Worm (Caenorhabditis elegans) whole organism, L4 larva: Measurements from ENCODE around the gene clec-1.

Experiments used
- daf-16 ChIP-seq, 3 experiments: sonication (generic microtip); optimal IDR thresholded peaks; 2 replicates each; lab custom pipeline; 2016 to 2017; ENCODE audit warnings: missing genetic modification characterization in 3 of 3, missing genetic modification reagents in 3 of 3, mild to moderate bottlenecking in 2 of 3, missing compliant biosample characterization in 2 of 3, missing biosample characterization in 1 of 3, moderate library complexity in 1 of 3
- lir-3 ChIP-seq: sonication (generic microtip); optimal IDR thresholded peaks from 2 replicates; lab custom pipeline; 2016; ENCODE audit warnings: mild to moderate bottlenecking, missing genetic modification characterization, missing compliant biosample characterization
- nhr-11 ChIP-seq: fragments of 150-350 bp; optimal IDR thresholded peaks from 2 replicates; lab custom pipeline; 2014; ENCODE audit warnings: missing biosample characterization, missing genetic modification characterization
- nhr-41 ChIP-seq: fragments of 200-800 bp; sonication (Bioruptor generic); IDR thresholded peaks from 2 replicates; pipeline ENCODE4 v1.3.6; 2022; ENCODE audit warnings: missing genetic modification reagents, missing genetic modification characterization, missing compliant biosample characterization
- snpc-4 ChIP-seq: fragments of 150-350 bp; optimal IDR thresholded peaks from 2 replicates; lab custom pipeline; 2014; ENCODE audit warnings: missing biosample characterization, missing genetic modification characterization

DNA sequence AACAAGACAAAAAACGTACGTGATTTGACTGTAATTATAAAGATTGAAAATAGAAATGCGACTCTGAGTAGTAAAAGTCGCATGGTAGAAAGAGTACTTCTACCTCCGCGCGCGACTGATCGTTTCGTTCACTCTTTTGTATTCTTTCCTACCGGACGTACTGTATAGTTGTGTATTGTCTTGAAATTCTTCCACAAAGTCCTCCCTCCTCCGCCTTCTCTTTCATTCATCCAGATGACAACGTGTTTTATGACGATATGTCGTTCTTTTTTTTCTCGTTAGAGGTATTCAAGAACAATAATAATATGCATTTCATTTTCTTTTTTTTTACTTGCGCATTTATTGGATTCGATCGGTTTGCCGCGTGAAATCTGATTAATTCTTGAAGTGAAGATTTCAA lies 26.5 kb downstream of the clec-1 start, which contains the start of gene K09H11.4:
- TF ChIP-seq nhr-41 (GFP tag; lab: Robert Waterston, UW): no peak
- TF ChIP-seq daf-16 (GFP tag; optimal IDR thresholded peaks at IDR 0.05; lab: Kevin White, UChicago): no peak
- TF ChIP-seq daf-16 (tag; optimal IDR thresholded peaks at IDR 0.05; lab: Kevin White, UChicago): no peak
- no peak for TF ChIP-seq lir-3 (tag; lab: Kevin White, UChicago)
- TF ChIP-seq nhr-11 (tag; lab: Kevin White, UChicago): no peak
- no peak for TF ChIP-seq snpc-4 (tag; lab: Kevin White, UChicago)
